Worm (Caenorhabditis elegans) whole organism, L1 larva: ENCODE measurements around the gene Y77E11A.8.

Source experiments
- C04F5.9 ChIP-seq: sonication (generic microtip); optimal IDR thresholded peaks from 2 replicates; lab custom pipeline; 2016; ENCODE audit warnings: missing genetic modification characterization, missing compliant biosample characterization
- C16A3.4 ChIP-seq: fragments of 150-350 bp; optimal IDR thresholded peaks from 2 replicates; lab custom pipeline; 2014; ENCODE audit warnings: missing biosample characterization, missing genetic modification characterization
- C34B4.2 ChIP-seq: sonication (generic microtip); optimal IDR thresholded peaks from 2 replicates; lab custom pipeline; 2017; ENCODE audit warnings: mild to moderate bottlenecking, missing genetic modification characterization, missing compliant biosample characterization
- F16B12.6 ChIP-seq: fragments of 150-350 bp; optimal IDR thresholded peaks from 2 replicates; lab custom pipeline; 2014; ENCODE audit warnings: missing biosample characterization, missing genetic modification characterization
- alr-1 ChIP-seq: fragments of 200-800 bp; sonication (Bioruptor generic); optimal IDR thresholded peaks from 2 replicates; lab custom pipeline; 2018; ENCODE audit warnings: borderline replicate concordance, mild to moderate bottlenecking, missing genetic modification characterization, missing compliant biosample characterization
- aly-2 ChIP-seq: fragments of 150-350 bp; optimal IDR thresholded peaks from 2 replicates; lab custom pipeline; 2014; ENCODE audit warnings: missing biosample characterization, missing genetic modification characterization
- ceh-63 ChIP-seq: fragments of 200-800 bp; sonication (Bioruptor generic); optimal IDR thresholded peaks from 2 replicates; lab custom pipeline; 2018; ENCODE audit warnings: mild to moderate bottlenecking, missing genetic modification characterization, missing compliant biosample characterization
- ces-1 ChIP-seq: fragments of 150-350 bp; optimal IDR thresholded peaks from 2 replicates; lab custom pipeline; 2014; ENCODE audit warnings: missing biosample characterization, missing genetic modification reagents, missing genetic modification characterization
- dsc-1 ChIP-seq: sonication (generic microtip); optimal IDR thresholded peaks from 2 replicates; lab custom pipeline; 2016; ENCODE audit warnings: mild to moderate bottlenecking, missing genetic modification characterization, missing compliant biosample characterization
- efl-3 ChIP-seq: fragments of 200-800 bp; sonication (Bioruptor generic); optimal IDR thresholded peaks from 2 replicates; lab custom pipeline; 2018; ENCODE audit warnings: mild to moderate bottlenecking, missing genetic modification characterization, missing compliant biosample characterization
- elt-3 ChIP-seq, 6 experiments: fragments of 150-350 bp in 1 of 6; sonication (generic microtip); optimal IDR thresholded peaks; 2 replicates each; lab custom pipeline; 2017 to 2018; ENCODE audit warnings: missing biosample characterization in 6 of 6, missing genetic modification characterization in 6 of 6, inconsistent platforms in 1 of 6
- ets-5 ChIP-seq: fragments of 200-800 bp; sonication (Bioruptor generic); IDR thresholded peaks from 2 replicates; pipeline ENCODE4 v1.3.6; 2022; ENCODE audit warnings: missing genetic modification characterization, missing compliant biosample characterization
- fkh-4 ChIP-seq: sonication (generic microtip); optimal IDR thresholded peaks from 2 replicates; lab custom pipeline; 2016; ENCODE audit warnings: missing compliant biosample characterization, missing genetic modification characterization, borderline replicate concordance
- fkh-8 ChIP-seq: sonication (generic microtip); optimal IDR thresholded peaks from 2 replicates; lab custom pipeline; 2016; ENCODE audit warnings: mild to moderate bottlenecking, missing genetic modification characterization, missing compliant biosample characterization
- grh-1 ChIP-seq: fragments of 200-800 bp; sonication (Bioruptor generic); IDR thresholded peaks from 2 replicates; pipeline ENCODE4 v1.3.6; 2022; ENCODE audit warnings: missing genetic modification reagents, missing genetic modification characterization, missing compliant biosample characterization
- hlh-17 ChIP-seq: fragments of 200-800 bp; sonication (Bioruptor generic); optimal IDR thresholded peaks from 2 replicates; lab custom pipeline; 2018; ENCODE audit warnings: missing genetic modification characterization, mild to moderate bottlenecking, missing compliant biosample characterization, moderate library complexity, borderline replicate concordance
- hlh-4 ChIP-seq: sonication (generic microtip); optimal IDR thresholded peaks from 2 replicates; lab custom pipeline; 2016; ENCODE audit warnings: mild to moderate bottlenecking, missing genetic modification characterization, missing compliant biosample characterization
- isw-1 ChIP-seq: fragments of 200-800 bp; sonication (Bioruptor generic); IDR thresholded peaks from 2 replicates; pipeline ENCODE4 v1.3.6; 2022; ENCODE audit warnings: missing genetic modification characterization, missing compliant biosample characterization
- lin-13 ChIP-seq: fragments of 150-350 bp; optimal IDR thresholded peaks from 2 replicates; lab custom pipeline; 2014; ENCODE audit warnings: missing biosample characterization, missing genetic modification reagents, missing genetic modification characterization
- lin-15B ChIP-seq: fragments of 150-350 bp; sonication (generic microtip); optimal IDR thresholded peaks from 3 replicates; lab custom pipeline; 2014; ENCODE audit warnings: missing biosample characterization, missing genetic modification characterization
- lin-35 ChIP-seq, 2 experiments: fragments of 150-350 bp; optimal IDR thresholded peaks; 2 replicates each; lab custom pipeline; 2014; ENCODE audit warnings: missing biosample characterization in 2 of 2, missing genetic modification characterization in 2 of 2, missing genetic modification reagents in 2 of 2
- lin-39 ChIP-seq: fragments of 150-350 bp; optimal IDR thresholded peaks from 2 replicates; lab custom pipeline; 2014; ENCODE audit warnings: missing biosample characterization, missing genetic modification reagents, missing genetic modification characterization
- lir-3 ChIP-seq: sonication (generic microtip); optimal IDR thresholded peaks from 2 replicates; lab custom pipeline; 2016; ENCODE audit warnings: mild to moderate bottlenecking, missing genetic modification characterization, moderate library complexity, missing compliant biosample characterization; ENCODE audit not compliant: poor library complexity
- lsy-2 ChIP-seq, 2 experiments: fragments of 150-350 bp; optimal IDR thresholded peaks; 2 replicates each; lab custom pipeline; 2014; ENCODE audit warnings: missing biosample characterization in 2 of 2, missing genetic modification characterization in 2 of 2
- mab-9 ChIP-seq: fragments of 200-800 bp; sonication (Bioruptor generic); IDR thresholded peaks from 2 replicates; pipeline ENCODE4 v1.3.6; 2022; ENCODE audit warnings: missing genetic modification reagents, missing genetic modification characterization, missing compliant biosample characterization
- mdl-1 ChIP-seq, 2 experiments: fragments of 150-350 bp; optimal IDR thresholded peaks; 2 replicates each; lab custom pipeline; 2014 to 2017; ENCODE audit warnings: missing biosample characterization in 2 of 2, missing genetic modification characterization in 2 of 2, inconsistent platforms in 1 of 2
- mef-2 ChIP-seq: fragments of 150-350 bp; optimal IDR thresholded peaks from 2 replicates; lab custom pipeline; 2014; ENCODE audit warnings: missing biosample characterization, missing genetic modification characterization
- mep-1 ChIP-seq: fragments of 150-350 bp; optimal IDR thresholded peaks from 2 replicates; lab custom pipeline; 2014; ENCODE audit warnings: missing biosample characterization, missing genetic modification characterization
- nhr-28 ChIP-seq: fragments of 150-350 bp; optimal IDR thresholded peaks from 2 replicates; lab custom pipeline; 2014; ENCODE audit warnings: missing biosample characterization, missing genetic modification characterization
- nhr-47 ChIP-seq: sonication (generic microtip); optimal IDR thresholded peaks from 2 replicates; lab custom pipeline; 2016; ENCODE audit warnings: mild to moderate bottlenecking, missing genetic modification characterization, moderate library complexity, missing compliant biosample characterization
- nhr-71 ChIP-seq: sonication (generic microtip); optimal IDR thresholded peaks from 2 replicates; lab custom pipeline; 2016; ENCODE audit warnings: mild to moderate bottlenecking, missing genetic modification characterization, moderate library complexity, missing compliant biosample characterization
- nhr-76 ChIP-seq: sonication (generic microtip); optimal IDR thresholded peaks from 2 replicates; lab custom pipeline; 2017; ENCODE audit warnings: missing biosample characterization, missing genetic modification characterization
- nhr-85 ChIP-seq: sonication (generic microtip); peaks from one replicate; lab custom pipeline; 2016; ENCODE audit warnings: missing genetic modification characterization, inconsistent platforms, missing compliant biosample characterization
- nhr-90 ChIP-seq: sonication (generic microtip); optimal IDR thresholded peaks from 2 replicates; lab custom pipeline; 2016; ENCODE audit warnings: mild to moderate bottlenecking, missing genetic modification characterization, missing compliant biosample characterization; ENCODE audit not compliant: poor library complexity
- pag-3 ChIP-seq: sonication (generic microtip); optimal IDR thresholded peaks from 2 replicates; lab custom pipeline; 2017; ENCODE audit warnings: missing genetic modification characterization, mild to moderate bottlenecking, missing compliant biosample characterization, antibody characterized with exemption, borderline replicate concordance; ENCODE audit not compliant: insufficient read depth
- pqm-1 ChIP-seq: sonication (generic microtip); optimal IDR thresholded peaks from 3 replicates; lab custom pipeline; 2017; ENCODE audit warnings: missing biosample characterization, missing genetic modification characterization
- rnt-1 ChIP-seq: sonication (generic microtip); optimal IDR thresholded peaks from 2 replicates; lab custom pipeline; 2016; ENCODE audit warnings: mild to moderate bottlenecking, missing genetic modification characterization, moderate library complexity, missing compliant biosample characterization
- snu-23 ChIP-seq: sonication (generic microtip); optimal IDR thresholded peaks from 2 replicates; lab custom pipeline; 2016; ENCODE audit warnings: missing genetic modification characterization, missing compliant biosample characterization
- sptf-1 ChIP-seq: fragments of 150-350 bp; optimal IDR thresholded peaks from 2 replicates; lab custom pipeline; 2014; ENCODE audit warnings: missing biosample characterization, missing genetic modification characterization
- sup-37 ChIP-seq: fragments of 200-800 bp; sonication (Bioruptor generic); optimal IDR thresholded peaks from 2 replicates; lab custom pipeline; 2018; ENCODE audit warnings: mild to moderate bottlenecking, missing genetic modification characterization, missing compliant biosample characterization
- swsn-7 ChIP-seq: sonication (generic microtip); optimal IDR thresholded peaks from 2 replicates; lab custom pipeline; 2016; ENCODE audit warnings: missing genetic modification characterization, missing compliant biosample characterization
- tbx-2 ChIP-seq: sonication (generic microtip); optimal IDR thresholded peaks from 2 replicates; lab custom pipeline; 2016; ENCODE audit warnings: missing genetic modification characterization, missing compliant biosample characterization
- tlp-1 ChIP-seq: fragments of 150-350 bp; optimal IDR thresholded peaks from 2 replicates; lab custom pipeline; 2014; ENCODE audit warnings: missing biosample characterization, missing genetic modification characterization
- unc-130 ChIP-seq: fragments of 150-350 bp; optimal IDR thresholded peaks from 2 replicates; lab custom pipeline; 2017; ENCODE audit warnings: missing biosample characterization, missing genetic modification characterization, inconsistent platforms
- unc-30 ChIP-seq: sonication (generic microtip); optimal IDR thresholded peaks from 2 replicates; lab custom pipeline; 2017; ENCODE audit warnings: missing biosample characterization, missing genetic modification characterization
- unc-62 ChIP-seq: fragments of 150-350 bp; optimal IDR thresholded peaks from 2 replicates; lab custom pipeline; 2014; ENCODE audit warnings: missing biosample characterization, missing genetic modification reagents, missing genetic modification characterization
- unc-98 ChIP-seq: fragments of 200-800 bp; sonication (Bioruptor generic); IDR thresholded peaks from 2 replicates; pipeline ENCODE4 v1.3.6; 2022; ENCODE audit warnings: missing genetic modification characterization, missing compliant biosample characterization
- vab-15 ChIP-seq: sonication (generic microtip); optimal IDR thresholded peaks from 2 replicates; lab custom pipeline; 2017; ENCODE audit warnings: missing genotype, mild to moderate bottlenecking, missing genetic modification characterization, missing compliant biosample characterization
- xbp-1 ChIP-seq: sonication (generic microtip); optimal IDR thresholded peaks from 2 replicates; lab custom pipeline; 2016; ENCODE audit warnings: missing genetic modification characterization, missing compliant biosample characterization
- ztf-11 ChIP-seq, 2 experiments: sonication (generic microtip); optimal IDR thresholded peaks; 2 replicates each; lab custom pipeline; 2016 to 2017; ENCODE audit warnings: missing genetic modification characterization in 2 of 2, missing biosample characterization in 1 of 2, missing compliant biosample characterization in 1 of 2
- ztf-4 ChIP-seq: fragments of 150-350 bp; optimal IDR thresholded peaks from 2 replicates; lab custom pipeline; 2014; ENCODE audit warnings: missing biosample characterization, missing genetic modification characterization

Y77E11A.8 gene

DNA sequence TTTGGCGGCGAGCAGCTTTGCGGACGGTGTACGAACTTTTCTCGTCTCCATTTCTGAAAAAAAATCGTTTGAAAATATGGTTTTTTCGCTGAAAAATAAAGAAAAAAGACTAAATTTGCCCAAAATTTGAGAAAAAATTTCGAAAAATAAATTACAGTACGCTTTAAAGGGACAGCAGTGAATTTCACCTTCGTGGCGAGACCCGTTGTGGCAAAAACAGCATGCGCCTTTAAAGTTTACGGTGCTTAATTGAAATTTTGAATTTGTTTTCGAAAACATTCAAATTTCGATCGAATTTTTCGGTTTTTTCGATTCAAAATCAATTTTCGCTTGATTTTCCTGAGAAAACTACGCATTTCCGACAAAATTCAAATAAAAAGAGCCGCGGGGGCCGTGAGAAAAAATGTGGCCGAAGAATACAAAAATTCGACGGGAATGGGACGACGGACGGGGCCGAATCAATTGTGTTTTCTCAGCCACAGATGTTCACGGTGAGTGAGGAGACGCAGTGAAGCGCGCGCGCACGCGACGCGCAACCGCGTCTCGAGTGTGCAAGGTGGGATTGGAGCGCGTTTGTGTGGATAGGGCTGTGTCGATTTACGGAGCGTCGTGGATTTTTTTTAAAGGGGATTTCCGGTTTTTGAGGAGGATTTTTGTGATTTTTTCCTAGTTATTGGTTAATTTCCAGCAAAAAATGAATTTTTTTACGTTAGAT lies 4.9 kb downstream of the Y77E11A.8 start, which contains the start of gene Y77E11A.7:
Y77E11A.7 (minus strand) TSS at position 55 of the 715 bp plus-strand sequence.
- peak; percentile 79 for TF ChIP-seq swsn-7 (tag; lab: Kevin White, UChicago)
- TF ChIP-seq unc-98 (GFP tag; lab: Robert Waterston, UW), result peak; percentile 55; the same call in 1 of the 2 replicates
- peak; percentile 81 for TF ChIP-seq nhr-90 (tag; lab: Kevin White, UChicago)
- peak; percentile 19 for TF ChIP-seq mef-2 (tag; lab: Kevin White, UChicago)
- TF ChIP-seq aly-2 (tag; lab: Kevin White, UChicago), result peak; percentile 41
- TF ChIP-seq C34B4.2 (tag; lab: Kevin White, UChicago), result no peak
- TF ChIP-seq lin-35 (GFP tag; optimal IDR thresholded peaks at IDR 0.05; lab: Kevin White, UChicago), result peak; percentile 92 to 94
- TF ChIP-seq vab-15 (tag; lab: Kevin White, UChicago), result peak; percentile 41
- no peak for TF ChIP-seq sptf-1 (tag; lab: Kevin White, UChicago)
- no peak for TF ChIP-seq ces-1 (GFP tag; lab: Kevin White, UChicago)
- no peak for TF ChIP-seq nhr-76
- no peak for TF ChIP-seq pqm-1
- no peak for TF ChIP-seq sup-37 (GFP tag; lab: Kevin White, UChicago)
- no peak for TF ChIP-seq alr-1 (tag; lab: Kevin White, UChicago)
- TF ChIP-seq dsc-1, result peak; percentile 68
- no peak for TF ChIP-seq lir-3 (tag; lab: Kevin White, UChicago)
- peak; percentile 91 for TF ChIP-seq rnt-1 (tag; lab: Kevin White, UChicago)
- TF ChIP-seq fkh-8 (tag; lab: Kevin White, UChicago), result peak; percentile 97
- TF ChIP-seq unc-30, result no peak
- TF ChIP-seq lin-13 (GFP tag; lab: Kevin White, UChicago), result peak; percentile 97
- TF ChIP-seq hlh-17 (GFP tag; lab: Kevin White, UChicago), result no peak
- TF ChIP-seq mab-9, result no peak
- no peak for TF ChIP-seq tlp-1
- no peak for TF ChIP-seq ets-5 (GFP tag; lab: Robert Waterston, UW)
- peak; percentile 61 for TF ChIP-seq C04F5.9 (tag; lab: Kevin White, UChicago)
- peak; percentile 99 for TF ChIP-seq lin-15B (tag; lab: Kevin White, UChicago)
- peak; percentile 69 for TF ChIP-seq nhr-85 (tag; lab: Kevin White, UChicago)
- TF ChIP-seq fkh-4 (tag; lab: Kevin White, UChicago), result no peak
- TF ChIP-seq nhr-71, result peak; percentile 94
- peak; percentile 84 for TF ChIP-seq xbp-1 (tag; lab: Kevin White, UChicago)
- TF ChIP-seq hlh-4, result no peak
- TF ChIP-seq efl-3 (GFP tag; lab: Kevin White, UChicago), result no peak
- TF ChIP-seq isw-1 (GFP tag; lab: Robert Waterston, UW), result peak; percentile 93
- peak; percentile 95 for TF ChIP-seq C16A3.4 (tag; lab: Kevin White, UChicago)
- peak; percentile 75 for TF ChIP-seq mep-1 (tag; lab: Kevin White, UChicago)
- peak in 1 of 2 experiments; percentile 58 for TF ChIP-seq ztf-11 (tag; optimal IDR thresholded peaks at IDR 0.05; lab: Kevin White, UChicago)
- no peak for TF ChIP-seq ztf-4 (tag; lab: Kevin White, UChicago)
- peak in 5 of 6 experiments; percentile 46 to 84 (median 71) for TF ChIP-seq elt-3 (tag; optimal IDR thresholded peaks at IDR 0.05; lab: Kevin White, UChicago)
- peak; percentile 56 for TF ChIP-seq F16B12.6
- no peak for TF ChIP-seq nhr-28 (tag; lab: Kevin White, UChicago)
- peak; percentile 88 to 95 for TF ChIP-seq lsy-2 (tag; optimal IDR thresholded peaks at IDR 0.05; lab: Kevin White, UChicago)
- no peak for TF ChIP-seq unc-62 (GFP tag; lab: Kevin White, UChicago)
- no peak for TF ChIP-seq ceh-63 (GFP tag; lab: Kevin White, UChicago)
- TF ChIP-seq pag-3, result no peak
- peak in 1 of 2 experiments; percentile 87 for TF ChIP-seq mdl-1 (tag; optimal IDR thresholded peaks at IDR 0.05; lab: Kevin White, UChicago)
- TF ChIP-seq nhr-47 (tag; lab: Kevin White, UChicago), result peak; percentile 91
- peak; percentile 89 for TF ChIP-seq tbx-2 (tag; lab: Kevin White, UChicago)
- TF ChIP-seq unc-130 (tag; lab: Kevin White, UChicago), result peak; percentile 88
- TF ChIP-seq snu-23 (GFP tag; lab: Kevin White, UChicago), result peak; percentile 94
- TF ChIP-seq grh-1 (GFP tag; lab: Robert Waterston, UW), result peak; percentile 30; the same call in 1 of the 2 replicates
- peak; percentile 44 for TF ChIP-seq lin-39 (tag; lab: Kevin White, UChicago)
